2 worm cellular contexts compared by ENCODE assay signal in genomic region chrX:5429335-5429734, ce11.
TF ChIP-seq lines count a peak whose summit lies in the region.

No protein-coding gene starts in this region.

TF ChIP-seq in whole organism, L1 larva, 84 proteins besides CTCF, POLR2A, EP300 and RAD21 (continued from another document):
- TF ChIP-seq lin-39 (tag; optimal IDR thresholded peaks at IDR 0.05; lab: Kevin White, UChicago): peak; percentile 95
- no peak for TF ChIP-seq alr-1 (tag; optimal IDR thresholded peaks at IDR 0.05; lab: Kevin White, UChicago; ENCODE audit: borderline replicate concordance)
- TF ChIP-seq irx-1 (tag; optimal IDR thresholded peaks at IDR 0.05; lab: Kevin White, UChicago): peak; percentile 97
- TF ChIP-seq dpl-1 (GFP tag; optimal IDR thresholded peaks at IDR 0.05; lab: Kevin White, UChicago): peak; percentile 35 to 67 (median 62)
- peak; percentile 63 for TF ChIP-seq nhr-12 (tag; optimal IDR thresholded peaks at IDR 0.05; lab: Kevin White, UChicago)
- TF ChIP-seq mef-2 (tag; optimal IDR thresholded peaks at IDR 0.05; lab: Kevin White, UChicago): peak; percentile 93
- peak; percentile 89 for TF ChIP-seq pax-3 (tag; optimal IDR thresholded peaks at IDR 0.05; lab: Kevin White, UChicago)
- peak; percentile 16 for TF ChIP-seq C34B4.2 (tag; optimal IDR thresholded peaks at IDR 0.05; lab: Kevin White, UChicago)
- peak; percentile 97 for TF ChIP-seq nhr-77 (tag; optimal IDR thresholded peaks at IDR 0.05; lab: Kevin White, UChicago)
- peak; percentile 99 for TF ChIP-seq nhr-90 (tag; optimal IDR thresholded peaks at IDR 0.05; lab: Kevin White, UChicago; ENCODE audit: poor library complexity)
- peak; percentile 96 for TF ChIP-seq xbp-1 (tag; optimal IDR thresholded peaks at IDR 0.05; lab: Kevin White, UChicago)
- TF ChIP-seq nhr-47 (tag; optimal IDR thresholded peaks at IDR 0.05; lab: Kevin White, UChicago): peak; percentile 99
- TF ChIP-seq nhr-237 (tag; optimal IDR thresholded peaks at IDR 0.05; lab: Kevin White, UChicago): peak; percentile 95
- TF ChIP-seq vab-15 (tag; optimal IDR thresholded peaks at IDR 0.05; lab: Kevin White, UChicago): peak; percentile 81
- TF ChIP-seq grh-1 (GFP tag; IDR thresholded peaks at IDR 0.05; lab: Robert Waterston, UW): peak; percentile 95
- peak; percentile 96 for TF ChIP-seq fos-1 (tag; optimal IDR thresholded peaks at IDR 0.05; lab: Kevin White, UChicago)
- TF ChIP-seq ceh-63 (GFP tag; optimal IDR thresholded peaks at IDR 0.05; lab: Kevin White, UChicago): peak; percentile 97
- TF ChIP-seq rnt-1 (tag; optimal IDR thresholded peaks at IDR 0.05; lab: Kevin White, UChicago): peak; percentile 97
- TF ChIP-seq mdl-1 (tag; optimal IDR thresholded peaks at IDR 0.05; lab: Kevin White, UChicago): peak; percentile 0 to 96
- TF ChIP-seq lin-14 (GFP tag; optimal IDR thresholded peaks at IDR 0.05; lab: Kevin White, UChicago): peak; percentile 95
- peak; percentile 91 for TF ChIP-seq sup-37 (GFP tag; optimal IDR thresholded peaks at IDR 0.05; lab: Kevin White, UChicago)
- TF ChIP-seq nhr-76 (tag; optimal IDR thresholded peaks at IDR 0.05; lab: Kevin White, UChicago): peak; percentile 93
- peak; percentile 91 for TF ChIP-seq ceh-88 (GFP tag; IDR thresholded peaks at IDR 0.05; lab: Robert Waterston, UW)
- TF ChIP-seq hlh-4 (tag; optimal IDR thresholded peaks at IDR 0.05; lab: Kevin White, UChicago): peak; percentile 27

TF ChIP-seq in whole organism, young adult, 124 proteins besides CTCF, POLR2A, EP300 and RAD21 (continued from another document):
- TF ChIP-seq attf-5 (GFP tag; optimal IDR thresholded peaks at IDR 0.05; lab: Kevin White, UChicago) (peak; percentile 40), bed-1 (GFP tag; IDR thresholded peaks at IDR 0.05; lab: Robert Waterston, UW) (0 out of 2 replicates have a peak, but pooled peaks have one; percentile 74), athp-1 (tag; optimal IDR thresholded peaks at IDR 0.05; lab: Kevin White, UChicago) (no peak), pbrm-1 (GFP tag; IDR thresholded peaks at IDR 0.05; lab: Robert Waterston, UW) (peak; percentile 92), B0261.1 (tag; optimal IDR thresholded peaks at IDR 0.05; lab: Kevin White, UChicago) (peak; percentile 61), repo-1 (tag; optimal IDR thresholded peaks at IDR 0.05; lab: Kevin White, UChicago) (peak; percentile 98), Y53F4B.3 (GFP tag; IDR thresholded peaks at IDR 0.05; lab: Robert Waterston, UW) (no peak), ztf-18 (tag; optimal IDR thresholded peaks at IDR 0.05; lab: Kevin White, UChicago) (peak; percentile 81), zim-3 (tag; optimal IDR thresholded peaks at IDR 0.05; lab: Kevin White, UChicago) (peak; percentile 14), Y53G8AR.9 (GFP tag; conservative IDR thresholded peaks at IDR 0.05; lab: Robert Waterston, UW) (peak; percentile 97), lir-1 (GFP tag; conservative IDR thresholded peaks at IDR 0.05; lab: Robert Waterston, UW) (peak; percentile 88), rcor-1 (GFP tag; IDR thresholded peaks at IDR 0.05; lab: Robert Waterston, UW) (peak; percentile 94), atf-7 (tag; optimal IDR thresholded peaks at IDR 0.05; lab: Kevin White, UChicago) (peak; percentile 94), sdz-38 (tag; optimal IDR thresholded peaks at IDR 0.05; lab: Kevin White, UChicago) (no peak), tbp1 (GFP tag; optimal IDR thresholded peaks at IDR 0.05; lab: Kevin White, UChicago) (peak; percentile 78), Y67H2A.10 (GFP tag; conservative IDR thresholded peaks at IDR 0.05; lab: Robert Waterston, UW) (no peak), nhr-120 (GFP tag; IDR thresholded peaks at IDR 0.05; lab: Robert Waterston, UW) (peak; percentile 81; the same call in 1 of the 2 replicates), die-1 (tag; optimal IDR thresholded peaks at IDR 0.05; lab: Kevin White, UChicago) (peak; percentile 42), hmg-20 (GFP tag; IDR thresholded peaks at IDR 0.05; lab: Robert Waterston, UW) (peak; percentile 95), hlh-12 (tag; optimal IDR thresholded peaks at IDR 0.05; lab: Kevin White, UChicago) (no peak), aptf-3 (GFP tag; IDR thresholded peaks at IDR 0.05; lab: Robert Waterston, UW) (no peak), tlf-1 (GFP tag; optimal IDR thresholded peaks at IDR 0.05; lab: Kevin White, UChicago) (peak; percentile 96), Y79H2A.3 (GFP tag; conservative IDR thresholded peaks at IDR 0.05; lab: Robert Waterston, UW) (no peak)
